Fruit fly (Drosophila melanogaster) whole organism, embryonic: ENCODE measurements around the gene CG9628.
A peak's percentile ranks its signal among the peaks of the same experiment; 100 is the strongest.

Experiments used
- Ada2b ChIP-seq: fragments of 200-800 bp; sonication (Bioruptor generic); IDR thresholded peaks from 2 replicates; pipeline ENCODE4 v1.3.6; 2022; ENCODE audit warnings: missing biosample characterization, missing genetic modification characterization
- Blimp-1 ChIP-seq: fragments of 200-800 bp; sonication (Bioruptor generic); optimal IDR thresholded peaks from 3 replicates; lab custom pipeline; 2018; ENCODE audit warnings: missing biosample characterization, missing genetic modification characterization, mild to moderate bottlenecking, moderate library complexity, missing genetic modification reagents
- CG12744 ChIP-seq: fragments of 200-800 bp; sonication (Bioruptor generic); optimal IDR thresholded peaks from 2 replicates; lab custom pipeline; 2016; ENCODE audit warnings: missing biosample characterization, missing genetic modification characterization
- CG16813 ChIP-seq: fragments of 200-800 bp; sonication (Bioruptor generic); IDR thresholded peaks from 3 replicates; pipeline ENCODE4 v1.3.6; 2022; ENCODE audit warnings: missing biosample characterization, missing genetic modification characterization; ENCODE audit not compliant: partially characterized antibody
- CG17829 ChIP-seq: fragments of 200-800 bp; optimal IDR thresholded peaks from 2 replicates; lab custom pipeline; 2019; ENCODE audit warnings: missing biosample characterization, mild to moderate bottlenecking, missing genetic modification characterization, moderate library complexity
- CG30403 ChIP-seq: fragments of 200-800 bp; sonication (Bioruptor generic); optimal IDR thresholded peaks from 3 replicates; lab custom pipeline; 2016; ENCODE audit warnings: missing biosample characterization, missing genetic modification characterization
- CG32772 ChIP-seq: fragments of 200-800 bp; sonication (Bioruptor generic); IDR thresholded peaks from 2 replicates; pipeline ENCODE4 v1.3.6; 2022; ENCODE audit warnings: missing biosample characterization, missing genetic modification characterization
- CG8359 ChIP-seq: fragments of 200-800 bp; sonication (Bioruptor generic); optimal IDR thresholded peaks from 2 replicates; lab custom pipeline; 2017; ENCODE audit warnings: missing biosample characterization, mild to moderate bottlenecking, missing genetic modification characterization, borderline replicate concordance
- CG9817 ChIP-seq: fragments of 200-800 bp; sonication (Bioruptor generic); optimal IDR thresholded peaks from 2 replicates; lab custom pipeline; 2018; ENCODE audit warnings: missing biosample characterization, mild to moderate bottlenecking, missing genetic modification characterization, moderate library complexity
- Elba2 ChIP-seq: fragments of 200-800 bp; sonication (Bioruptor generic); optimal IDR thresholded peaks from 3 replicates; lab custom pipeline; 2016; ENCODE audit warnings: missing biosample characterization, missing genetic modification characterization
- H2.0 ChIP-seq: fragments of 200-800 bp; sonication (Bioruptor generic); IDR thresholded peaks from 2 replicates; pipeline ENCODE4 v1.3.6; 2022; ENCODE audit warnings: missing biosample characterization, missing genetic modification characterization
- HLH54F ChIP-seq: fragments of 200-800 bp; sonication (Bioruptor generic); optimal IDR thresholded peaks from 3 replicates; lab custom pipeline; 2016; ENCODE audit warnings: missing biosample characterization, missing genetic modification characterization
- NC2β ChIP-seq: fragments of 200-800 bp; sonication (Bioruptor generic); optimal IDR thresholded peaks from 2 replicates; lab custom pipeline; 2016; ENCODE audit warnings: missing biosample characterization, missing genetic modification characterization
- Pdp1 ChIP-seq, 2 experiments: fragments of 200-800 bp; sonication (Bioruptor generic); optimal IDR thresholded peaks; 3 replicates each; lab custom pipeline; 2016; ENCODE audit warnings: missing biosample characterization in 2 of 2, missing genetic modification characterization in 2 of 2, mild to moderate bottlenecking in 1 of 2, moderate library complexity in 1 of 2
- Usf ChIP-seq: fragments of 200-800 bp; sonication (Bioruptor generic); optimal IDR thresholded peaks from 2 replicates; lab custom pipeline; 2017; ENCODE audit warnings: missing genotype, missing biosample characterization, missing genetic modification characterization
- amos ChIP-seq: fragments of 200-800 bp; sonication (Bioruptor generic); IDR thresholded peaks from 2 replicates; pipeline ENCODE4 v1.3.6; 2022; ENCODE audit warnings: missing biosample characterization, missing genetic modification characterization; ENCODE audit not compliant: partially characterized antibody
- bigmax ChIP-seq: fragments of 200-800 bp; sonication (Bioruptor generic); optimal IDR thresholded peaks from 2 replicates; lab custom pipeline; 2018; ENCODE audit warnings: missing biosample characterization, mild to moderate bottlenecking, missing genetic modification characterization
- chinmo ChIP-seq: fragments of 200-800 bp; sonication (Bioruptor generic); IDR thresholded peaks from 4 replicates; pipeline ENCODE4 v1.3.6; 2022; ENCODE audit warnings: missing biosample characterization, missing genetic modification characterization; ENCODE audit not compliant: partially characterized antibody
- emc ChIP-seq: fragments of 200-800 bp; sonication (Bioruptor generic); optimal IDR thresholded peaks from 2 replicates; lab custom pipeline; 2016; ENCODE audit warnings: missing biosample characterization, missing genetic modification characterization
- exex ChIP-seq: fragments of 200-800 bp; sonication (Bioruptor generic); optimal IDR thresholded peaks from 4 replicates; lab custom pipeline; 2018; ENCODE audit warnings: missing biosample characterization, mild to moderate bottlenecking, missing genetic modification characterization, moderate library complexity
- fd102C ChIP-seq: fragments of 200-800 bp; sonication (Bioruptor generic); optimal IDR thresholded peaks from 2 replicates; lab custom pipeline; 2018; ENCODE audit warnings: missing biosample characterization, mild to moderate bottlenecking, missing genetic modification characterization, moderate library complexity
- insv ChIP-seq, 2 experiments: fragments of 200-800 bp; sonication (Bioruptor generic); optimal IDR thresholded peaks; 3 replicates each; lab custom pipeline; 2016 to 2018; ENCODE audit warnings: missing biosample characterization in 2 of 2, missing genetic modification characterization in 2 of 2
- inv ChIP-seq: fragments of 200-800 bp; sonication (Bioruptor generic); IDR thresholded peaks from 2 replicates; pipeline ENCODE4 v1.3.6; 2022; ENCODE audit warnings: missing biosample characterization, missing genetic modification characterization; ENCODE audit not compliant: partially characterized antibody
- kni ChIP-seq: fragments of 200-800 bp; sonication (Bioruptor generic); optimal IDR thresholded peaks from 3 replicates; lab custom pipeline; 2017; ENCODE audit warnings: mild to moderate bottlenecking, missing biosample characterization, missing genetic modification reagents, missing genetic modification characterization
- lab ChIP-seq: fragments of 200-800 bp; sonication (Bioruptor generic); optimal IDR thresholded peaks from 3 replicates; lab custom pipeline; 2017; ENCODE audit warnings: missing biosample characterization, missing genetic modification characterization, mild to moderate bottlenecking, moderate library complexity, missing genetic modification reagents
- nerfin-2 ChIP-seq: fragments of 200-800 bp; sonication (Bioruptor generic); IDR thresholded peaks from 2 replicates; pipeline ENCODE4 v1.3.6; 2022; ENCODE audit warnings: missing biosample characterization, missing genetic modification characterization; ENCODE audit not compliant: partially characterized antibody
- pros ChIP-seq: fragments of 200-800 bp; sonication (Bioruptor generic); optimal IDR thresholded peaks from 3 replicates; lab custom pipeline; 2019; ENCODE audit warnings: missing biosample characterization, mild to moderate bottlenecking, missing genetic modification characterization, moderate library complexity
- tgo ChIP-seq: fragments of 200-800 bp; sonication (Bioruptor generic); IDR thresholded peaks from 3 replicates; pipeline ENCODE4 v1.3.6; 2022; ENCODE audit warnings: missing biosample characterization, missing genetic modification characterization
- tll ChIP-seq, 2 experiments: fragments of 200-800 bp in 1 of 2; fragments of >200 bp in 1 of 2; sonication (Bioruptor generic) in 1 of 2; optimal IDR thresholded peaks; 2 replicates each; lab custom pipeline; 2017 to 2019; ENCODE audit warnings: missing biosample characterization in 2 of 2, missing genetic modification characterization in 2 of 2, mild to moderate bottlenecking in 1 of 2, moderate library complexity in 1 of 2
- tna ChIP-seq: fragments of 200-800 bp; sonication (Bioruptor generic); IDR thresholded peaks from 2 replicates; pipeline ENCODE4 v1.3.6; 2022; ENCODE audit warnings: missing biosample characterization, missing genetic modification characterization; ENCODE audit not compliant: partially characterized antibody
- vvl ChIP-seq: fragments of 200-800 bp; sonication (Bioruptor generic); IDR thresholded peaks from 2 replicates; pipeline ENCODE4 v1.3.6; 2022; ENCODE audit warnings: missing biosample characterization, missing genetic modification characterization

CG9628 gene

DNA sequence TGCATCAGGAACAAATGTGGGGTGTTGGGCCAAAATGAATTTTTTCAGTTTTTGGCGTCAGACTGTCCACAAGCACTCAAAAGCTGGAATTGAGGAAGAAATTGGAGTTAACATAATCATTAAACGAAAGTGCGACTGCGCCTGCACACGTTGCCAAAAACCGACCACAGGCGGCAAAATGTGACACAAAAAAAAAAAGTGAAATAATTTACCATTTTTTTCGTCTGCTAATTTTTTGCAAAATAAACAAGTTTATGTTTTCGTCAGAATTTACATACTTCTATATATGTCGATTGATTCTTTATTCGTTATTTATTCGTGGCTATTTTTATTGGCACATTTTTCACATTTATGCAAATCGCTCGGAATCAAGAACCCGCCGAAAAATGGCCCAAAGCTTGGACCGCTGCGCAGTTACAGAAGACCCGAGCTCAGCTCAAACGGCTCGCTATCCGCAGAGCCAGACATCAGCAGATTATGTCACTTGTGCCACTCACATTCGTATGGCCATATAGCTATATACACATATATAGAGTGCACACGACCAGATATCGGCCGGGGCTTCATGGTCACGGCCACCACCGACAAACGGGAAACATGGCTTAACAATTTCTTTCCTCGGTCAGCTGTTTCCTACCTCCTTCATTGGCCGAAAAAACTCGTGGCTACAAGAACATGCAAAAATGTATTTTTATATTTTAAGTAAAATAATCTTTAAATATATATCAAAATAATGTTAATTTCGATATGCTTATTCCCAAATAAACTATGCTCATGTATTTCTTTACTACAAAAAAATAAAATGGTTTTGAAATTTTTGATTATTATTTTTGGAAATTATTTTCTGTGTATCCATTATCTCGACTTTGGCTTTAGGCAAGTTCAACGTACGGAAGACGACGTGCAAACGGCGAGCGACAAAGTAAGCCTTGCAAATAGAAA is 6.2 kb upstream of the CG9628 start (continued):
- no peak for TF ChIP-seq tna
- no peak for TF ChIP-seq CG16813 (GFP tag; lab: Robert Waterston, UW)
- TF ChIP-seq CG12744 (GFP tag; lab: Kevin White, UChicago): no peak

DNA sequence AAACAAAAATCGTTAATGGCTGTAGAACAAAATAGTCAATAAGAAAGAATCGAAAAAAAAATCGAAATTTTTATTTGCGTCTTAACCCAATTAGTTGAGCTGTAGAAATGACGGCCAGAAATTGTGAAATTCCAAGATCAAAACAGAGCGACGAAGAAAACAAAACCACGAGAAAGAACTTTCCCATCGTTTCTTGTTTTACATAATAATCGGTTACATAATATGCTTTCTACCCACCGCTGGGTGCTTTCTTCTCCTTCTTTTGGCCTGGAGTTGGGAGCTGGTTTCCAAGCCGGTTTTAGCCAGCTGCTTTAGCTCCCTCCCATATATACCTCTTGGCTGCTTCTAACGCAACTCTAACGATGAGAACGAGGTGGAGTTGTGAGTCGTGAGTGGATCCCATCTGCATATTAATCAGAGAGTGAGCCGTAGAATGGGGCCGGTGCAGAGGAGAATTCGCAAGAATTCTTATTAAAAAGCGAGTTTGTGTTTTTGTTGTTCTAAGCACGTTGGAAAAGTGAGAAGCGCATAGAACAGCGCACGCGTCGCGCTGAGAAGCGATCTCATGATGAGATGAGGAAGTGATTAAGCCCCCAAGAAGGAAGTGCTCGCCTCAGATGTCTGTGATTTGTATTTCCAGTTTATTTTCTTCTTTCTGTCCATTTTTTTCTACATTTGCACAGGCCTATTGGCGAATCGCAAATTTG is 4.9 kb upstream of the CG9628 start:
- TF ChIP-seq amos (GFP tag; lab: Robert Waterston, UW) (no peak), nerfin-2 (GFP tag; lab: Robert Waterston, UW) (no peak), NC2β (GFP tag; lab: Kevin White, UChicago) (no peak), CG32772 (GFP tag; lab: Robert Waterston, UW) (no peak), pros (peak; percentile 74), Blimp-1 (GFP tag; lab: Kevin White, UChicago) (peak; percentile 86), Ada2b (no peak), HLH54F (GFP tag; lab: Kevin White, UChicago) (no peak), CG8359 (GFP tag; lab: Kevin White, UChicago) (no peak), tll (GFP tag; optimal IDR thresholded peaks at IDR 0.05; lab: Kevin White, UChicago) (no peak), tgo (GFP tag; lab: Robert Waterston, UW) (no peak), Pdp1 (GFP tag; optimal IDR thresholded peaks at IDR 0.05; lab: Kevin White, UChicago) (peak in 1 of 2 experiments; percentile 89), emc (no peak), H2.0 (GFP tag; lab: Robert Waterston, UW) (no peak), inv (GFP tag; lab: Robert Waterston, UW) (no peak), insv (GFP tag; optimal IDR thresholded peaks at IDR 0.05; lab: Kevin White, UChicago) (no peak), CG17829 (peak; percentile 90), kni (GFP tag; lab: Kevin White, UChicago) (peak; percentile 58), bigmax (no peak), chinmo (GFP tag; lab: Robert Waterston, UW) (0 out of 4 replicates have a peak, but pooled peaks have one; percentile 37), CG9817 (tag; lab: Kevin White, UChicago) (no peak), fd102C (no peak)

DNA sequence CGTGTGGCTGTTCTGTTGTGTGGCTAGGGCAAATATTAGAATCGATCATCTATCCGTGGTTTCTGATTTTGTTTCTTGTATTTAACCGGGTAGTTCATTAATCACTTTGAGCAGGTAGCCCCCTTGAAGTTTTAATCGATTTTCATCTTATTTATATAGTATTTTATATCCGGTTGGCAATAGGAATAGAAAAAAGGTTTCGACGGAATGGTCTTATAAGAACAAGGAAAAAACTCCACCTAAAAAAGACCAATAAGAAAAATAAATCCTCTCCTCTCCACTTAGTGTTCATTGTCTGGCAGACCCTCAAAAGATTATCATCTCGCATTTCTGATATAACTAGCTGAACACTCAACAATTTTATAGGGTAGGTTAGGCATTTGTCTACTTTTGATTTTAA is 4.2 kb upstream of the CG9628 start:
- no peak for TF ChIP-seq vvl (GFP tag; lab: Robert Waterston, UW)
- TF ChIP-seq Elba2: peak; percentile 87
- TF ChIP-seq insv (GFP tag; optimal IDR thresholded peaks at IDR 0.05; lab: Kevin White, UChicago): peak in 1 of 2 experiments; percentile 91
- no peak for TF ChIP-seq CG30403 (GFP tag; lab: Kevin White, UChicago)

DNA sequence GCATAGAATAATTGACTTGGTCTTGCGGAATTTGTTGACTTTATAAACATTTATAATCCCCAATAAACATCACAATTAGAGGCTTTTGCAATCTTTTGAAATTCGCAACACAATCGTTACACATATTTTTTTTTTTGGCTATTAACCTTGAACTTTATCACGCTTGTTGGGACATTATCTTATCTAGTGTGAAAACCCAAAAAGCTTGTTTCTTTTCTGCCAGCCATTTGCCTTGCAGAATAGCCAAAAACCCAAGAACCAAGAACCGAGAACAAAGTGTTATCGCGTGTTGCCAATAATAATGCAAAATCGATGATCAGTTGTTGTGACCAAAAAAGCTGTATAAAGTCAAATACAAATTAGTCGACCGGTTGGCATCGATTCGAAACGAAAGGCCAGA is 3.7 kb upstream of the CG9628 start:
- peak; percentile 43 for TF ChIP-seq exex (tag; lab: Kevin White, UChicago)
- TF ChIP-seq Usf (GFP tag; lab: Kevin White, UChicago): no peak
- peak; percentile 2 for TF ChIP-seq lab (GFP tag; lab: Kevin White, UChicago)
- TF ChIP-seq, all 482 proteins: peak for 2
